Fruit fly (Drosophila melanogaster): ENCODE results near the gene Gyc89Db.

The Gyc89Db gene

dm6 chr3R:16441367-16441923, 35.5 kb upstream of the Gyc89Db start, which contains the start of gene ema (continued):
- no peak for TF ChIP-seq Ptx1 (GFP tag; IDR thresholded peaks at IDR 0.05)
- TF ChIP-seq kah (GFP tag; optimal IDR thresholded peaks at IDR 0.05), result peak; percentile 71
- TF ChIP-seq Sry-β (GFP tag; optimal IDR thresholded peaks at IDR 0.05), result peak; percentile 92
- TF ChIP-seq MBD-R2 (GFP tag; IDR thresholded peaks at IDR 0.05), result peak; percentile 96
- peak; percentile 49; the same call in 1 of the 2 replicates for TF ChIP-seq Rfx (GFP tag; IDR thresholded peaks at IDR 0.05)
- peak; percentile 23 for TF ChIP-seq CHES-1-like (GFP tag; optimal IDR thresholded peaks at IDR 0.05)
- TF ChIP-seq CG10431 (GFP tag; optimal IDR thresholded peaks at IDR 0.05), result peak; percentile 51
- peak; percentile 28 for TF ChIP-seq nmo (GFP tag; optimal IDR thresholded peaks at IDR 0.05)
- TF ChIP-seq Chrac-16 (GFP tag; optimal IDR thresholded peaks at IDR 0.05), result peak; percentile 22
- TF ChIP-seq Dref (GFP tag; IDR thresholded peaks at IDR 0.05), result peak; percentile 81
- TF ChIP-seq CG10147 (GFP tag; optimal IDR thresholded peaks at IDR 0.05), result no peak
- peak; percentile 26 for TF ChIP-seq CG13296 (GFP tag; optimal IDR thresholded peaks at IDR 0.05)
- TF ChIP-seq CG6765 (GFP tag; optimal IDR thresholded peaks at IDR 0.05), result peak; percentile 5
- peak; percentile 59 for TF ChIP-seq CG9932 (GFP tag; IDR thresholded peaks at IDR 0.05)
- peak; percentile 28 for TF ChIP-seq CG3281 (GFP tag; optimal IDR thresholded peaks at IDR 0.05)
- TF ChIP-seq Sry-δ (GFP tag; optimal IDR thresholded peaks at IDR 0.05), result peak; percentile 58
- TF ChIP-seq Hsf (GFP tag; optimal IDR thresholded peaks at IDR 0.05), result peak; percentile 39
- TF ChIP-seq CG12391 (tag; optimal IDR thresholded peaks at IDR 0.05), result peak; percentile 41
- TF ChIP-seq CG15601 (tag; optimal IDR thresholded peaks at IDR 0.05), result peak; percentile 4
- peak; percentile 52; the same call in 1 of the 2 replicates for TF ChIP-seq bbx (GFP tag; IDR thresholded peaks at IDR 0.05; ENCODE audit: partially characterized antibody)
- TF ChIP-seq sens (GFP tag), result peak; percentile 81
- TF ChIP-seq mam (GFP tag; optimal IDR thresholded peaks at IDR 0.05), result peak; percentile 35
- peak; percentile 32 for TF ChIP-seq shn (GFP tag; optimal IDR thresholded peaks at IDR 0.05)
- TF ChIP-seq Dll (GFP tag; IDR thresholded peaks at IDR 0.05; ENCODE audit: partially characterized antibody), result peak; percentile 46; the same call in 2 of the 4 replicates
- TF ChIP-seq Fer3 (tag; optimal IDR thresholded peaks at IDR 0.05), result peak; percentile 37
- TF ChIP-seq Meics (GFP tag; optimal IDR thresholded peaks at IDR 0.05), result peak; percentile 10
- peak; percentile 25 for TF ChIP-seq B-H2 (GFP tag; optimal IDR thresholded peaks at IDR 0.05)
- peak in 1 of 2 experiments; percentile 18 for TF ChIP-seq chif (GFP tag; optimal IDR thresholded peaks at IDR 0.05)
- peak; percentile 25 for TF ChIP-seq Max (GFP tag; optimal IDR thresholded peaks at IDR 0.05)
- peak; percentile 9 for TF ChIP-seq Side (GFP tag; optimal IDR thresholded peaks at IDR 0.05)
- no peak for TF ChIP-seq ttk (GFP tag; IDR thresholded peaks at IDR 0.05)
- TF ChIP-seq CG2712 (tag; optimal IDR thresholded peaks at IDR 0.05), result peak; percentile 45
- peak; percentile 41 for TF ChIP-seq BEAF-32 (GFP tag; optimal IDR thresholded peaks at IDR 0.05)
- TF ChIP-seq Scr (GFP tag; IDR thresholded peaks at IDR 0.05; ENCODE audit: partially characterized antibody), result peak; percentile 24; the same call in 1 of the 2 replicates
- TF ChIP-seq CG16813 (GFP tag; IDR thresholded peaks at IDR 0.05; ENCODE audit: partially characterized antibody), result peak; percentile 25; the same call in 1 of the 3 replicates
- TF ChIP-seq dpn (GFP tag; optimal IDR thresholded peaks at IDR 0.05), result peak; percentile 24
- TF ChIP-seq NfI (GFP tag; optimal IDR thresholded peaks at IDR 0.05), result peak; percentile 11
- TF ChIP-seq CG15269 (tag; optimal IDR thresholded peaks at IDR 0.05), result no peak
- TF ChIP-seq Asciz (GFP tag; optimal IDR thresholded peaks at IDR 0.05), result no peak
- TF ChIP-seq pan (optimal IDR thresholded peaks at IDR 0.05), result no peak
- TF ChIP-seq pan (GFP tag; optimal IDR thresholded peaks at IDR 0.05 in 1 of 2, IDR thresholded peaks at IDR 0.05 in 1 of 2), result peak in 1 of 2 experiments; percentile 35
- no peak for TF ChIP-seq en (GFP tag; optimal IDR thresholded peaks at IDR 0.05)
- no peak for TF ChIP-seq CG3847 (GFP tag; IDR thresholded peaks at IDR 0.05)
- peak; percentile 80 for TF ChIP-seq YL-1 (GFP tag; optimal IDR thresholded peaks at IDR 0.05)
- TF ChIP-seq so (GFP tag; IDR thresholded peaks at IDR 0.05), result 0 out of 3 replicates have a peak, but pooled peaks have one; percentile 33
- peak; percentile 46 for TF ChIP-seq grau (tag; optimal IDR thresholded peaks at IDR 0.05)
- TF ChIP-seq Dbx (GFP tag; IDR thresholded peaks at IDR 0.05), result 0 out of 3 replicates have a peak, but pooled peaks have one; percentile 38
- TF ChIP-seq CG8924 (tag; optimal IDR thresholded peaks at IDR 0.05), result peak; percentile 36
- TF ChIP-seq CG18262 (tag; optimal IDR thresholded peaks at IDR 0.05), result peak; percentile 17

All from whole organism, embryonic.